Worm (Caenorhabditis elegans) whole organism, early embryonic: ENCODE results near the gene gid-2.

Experiments used
- B0310.2 ChIP-seq: sonication (generic microtip); optimal IDR thresholded peaks from 2 replicates; lab custom pipeline; 2016; ENCODE audit warnings: mild to moderate bottlenecking, missing genetic modification characterization, missing compliant biosample characterization
- flt-1 ChIP-seq: fragments of 200-800 bp; sonication (Bioruptor generic); IDR thresholded peaks from 2 replicates; pipeline ENCODE4 v1.3.6; 2022; ENCODE audit warnings: missing genetic modification characterization, missing compliant biosample characterization
- hmg-4 ChIP-seq: fragments of 200-800 bp; sonication (Bioruptor generic); optimal IDR thresholded peaks from 2 replicates; lab custom pipeline; 2018; ENCODE audit warnings: mild to moderate bottlenecking, missing genetic modification characterization, missing compliant biosample characterization
- hnd-1 ChIP-seq: sonication (generic microtip); optimal IDR thresholded peaks from 2 replicates; lab custom pipeline; 2016; ENCODE audit warnings: missing genetic modification characterization, missing compliant biosample characterization
- sea-1 ChIP-seq: fragments of 200-800 bp; sonication (Bioruptor generic); conservative IDR thresholded peaks from 2 replicates; pipeline ENCODE4 v1.3.6; 2022; ENCODE audit warnings: missing genetic modification characterization, missing compliant biosample characterization

DNA sequence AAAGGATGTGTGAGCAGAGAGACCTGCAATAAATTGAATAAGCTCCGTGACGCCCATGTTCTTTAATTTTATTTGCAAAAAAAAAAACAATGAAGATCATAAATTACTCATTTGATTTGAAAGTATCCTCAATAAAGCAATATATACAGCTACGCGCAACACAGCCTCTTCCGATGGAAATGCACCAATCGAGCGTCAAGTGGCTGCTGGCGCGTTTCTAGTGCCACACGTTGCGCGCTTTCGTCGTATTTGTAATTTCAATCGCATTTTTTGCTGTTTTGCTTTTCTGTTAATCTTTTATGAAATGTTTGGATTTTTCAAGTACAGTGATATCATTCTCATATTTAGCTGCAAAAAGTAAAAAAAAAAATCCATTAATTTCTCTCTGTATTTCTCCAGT is 56.5 kb downstream of the gid-2 start:
- TF ChIP-seq hnd-1 (tag; lab: Kevin White, UChicago) = no peak
- no peak for TF ChIP-seq sea-1
- no peak for TF ChIP-seq B0310.2
- no peak for TF ChIP-seq hmg-4 (GFP tag; lab: Kevin White, UChicago)
- no peak for TF ChIP-seq flt-1 (GFP tag; lab: Robert Waterston, UW)
